Worm (Caenorhabditis elegans): Measurements from ENCODE around the gene ZK262.9.

ce11 chrV:18444118-18444517, 4.5 kb downstream of the ZK262.9 start, which contains the start of gene ZK228.1:
- TF ChIP-seq lin-32 (GFP tag; optimal IDR thresholded peaks at IDR 0.05) (no peak), ztf-11 (tag; optimal IDR thresholded peaks at IDR 0.05) (no peak), nhr-237 (tag; optimal IDR thresholded peaks at IDR 0.05) (no peak), nhr-28 (tag; optimal IDR thresholded peaks at IDR 0.05) (no peak), elt-3 (tag; optimal IDR thresholded peaks at IDR 0.05) (no peak), unc-39 (tag; optimal IDR thresholded peaks at IDR 0.05) (no peak)

All from whole organism, mixed stage, embryonic.